Worm (Caenorhabditis elegans) whole organism, L4 larva: Measurements from ENCODE around the gene Y60A3A.23.

Experiments
- Y105C5A.15 ChIP-seq: fragments of 200-800 bp; sonication (Bioruptor generic); IDR thresholded peaks from 2 replicates; pipeline ENCODE4 v1.3.6; 2022; ENCODE audit warnings: missing genetic modification characterization, missing compliant biosample characterization
- Y5F2A.4 ChIP-seq: fragments of 200-800 bp; sonication (Bioruptor generic); optimal IDR thresholded peaks from 2 replicates; lab custom pipeline; 2018; ENCODE audit warnings: mild to moderate bottlenecking, missing genetic modification characterization, missing compliant biosample characterization
- egl-27 ChIP-seq: sonication (generic microtip); optimal IDR thresholded peaks from 3 replicates; lab custom pipeline; 2017; ENCODE audit warnings: missing biosample characterization, missing genetic modification reagents, missing genetic modification characterization
- snpc-4 ChIP-seq: fragments of 150-350 bp; optimal IDR thresholded peaks from 2 replicates; lab custom pipeline; 2014; ENCODE audit warnings: missing biosample characterization, missing genetic modification characterization
- ztf-11 ChIP-seq: fragments of 150-350 bp; optimal IDR thresholded peaks from 2 replicates; lab custom pipeline; 2014; ENCODE audit warnings: missing biosample characterization, missing genetic modification characterization

DNA sequence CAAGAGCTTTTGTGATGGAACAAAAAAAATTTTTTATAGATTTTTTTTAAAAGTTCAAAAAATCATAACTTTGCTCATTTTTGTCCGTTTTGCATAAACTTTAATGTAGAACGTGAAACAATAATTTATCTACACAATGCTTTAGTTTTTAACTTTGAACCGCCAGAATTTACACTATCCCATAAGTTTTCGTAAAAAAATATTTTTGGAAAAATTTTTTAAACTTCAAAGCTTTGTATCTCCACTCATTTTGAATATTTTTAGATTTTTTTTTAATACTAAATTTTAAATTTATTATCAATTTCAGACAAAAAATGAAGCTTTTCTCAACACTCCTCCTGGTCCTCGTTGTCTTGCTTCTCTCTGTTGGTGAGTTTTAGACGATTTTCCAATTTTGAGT, 4.1 kb downstream of the Y60A3A.23 start, which contains the start of gene Y60A3A.21:
- TF ChIP-seq snpc-4 (tag; lab: Kevin White, UChicago), result no peak
- no peak for TF ChIP-seq Y5F2A.4 (GFP tag; lab: Kevin White, UChicago)
- TF ChIP-seq ztf-11 (tag; lab: Kevin White, UChicago), result no peak
- no peak for TF ChIP-seq Y105C5A.15 (GFP tag; lab: Robert Waterston, UW)
- TF ChIP-seq egl-27 (tag; lab: Kevin White, UChicago), result no peak
